Fruit fly (Drosophila melanogaster): ENCODE results near the gene CG11889.

Gene CG11889

DNA sequence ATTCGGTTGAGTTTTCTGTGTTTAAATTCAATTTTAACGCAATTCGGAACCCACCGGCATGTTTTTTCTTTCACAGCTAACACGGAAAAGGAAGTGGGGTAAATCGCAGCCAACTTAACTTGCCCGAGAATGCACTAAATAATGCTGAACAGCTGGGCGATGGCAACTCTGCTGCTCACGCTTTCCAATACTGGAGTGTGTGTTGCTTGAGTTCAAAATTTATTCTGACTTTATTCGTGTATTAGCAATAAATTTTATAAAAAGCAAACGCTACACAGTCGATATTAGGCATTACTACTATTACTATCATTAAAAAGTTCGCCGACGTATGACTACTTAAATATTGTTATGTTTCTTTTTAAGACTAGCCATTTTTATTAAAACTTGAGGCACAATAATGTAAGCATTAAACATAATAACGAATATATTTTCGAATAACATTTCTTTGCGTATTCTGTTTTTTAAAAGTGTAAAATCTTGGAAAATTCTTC lies 22.6 kb upstream of the CG11889 start, which contains the start of the genes RpS27 and Nup37 (continued):
- TF ChIP-seq CG7987 (GFP tag; optimal IDR thresholded peaks at IDR 0.05) (peak; percentile 100), her (GFP tag; optimal IDR thresholded peaks at IDR 0.05) (peak; percentile 97), CG7928 (GFP tag; optimal IDR thresholded peaks at IDR 0.05) (peak; percentile 82), CG17359 (tag; optimal IDR thresholded peaks at IDR 0.05) (peak; percentile 97), CG32532 (GFP tag; IDR thresholded peaks at IDR 0.05) (peak; percentile 98), E2f2 (GFP tag; IDR thresholded peaks at IDR 0.05) (peak; percentile 85), ranshi (GFP tag; IDR thresholded peaks at IDR 0.05) (peak; percentile 96), HHEX (GFP tag; optimal IDR thresholded peaks at IDR 0.05) (peak; percentile 99), CG9932 (GFP tag; IDR thresholded peaks at IDR 0.05) (peak; percentile 98), Hand (GFP tag; optimal IDR thresholded peaks at IDR 0.05) (peak; percentile 94), Elba2 (GFP tag; optimal IDR thresholded peaks at IDR 0.05) (peak; percentile 72), zen2 (GFP tag; IDR thresholded peaks at IDR 0.05; ENCODE audit: partially characterized antibody) (no peak), ap (GFP tag; IDR thresholded peaks at IDR 0.05) (peak; percentile 95), CkIIα-i1 (GFP tag; IDR thresholded peaks at IDR 0.05) (peak; percentile 87; the same call in 1 of the 2 replicates), Gug (GFP tag; IDR thresholded peaks at IDR 0.05) (peak; percentile 92), CG12104 (GFP tag; optimal IDR thresholded peaks at IDR 0.05) (peak; percentile 99), CG13624 (GFP tag; optimal IDR thresholded peaks at IDR 0.05) (peak; percentile 99), dpn (GFP tag; optimal IDR thresholded peaks at IDR 0.05) (peak; percentile 95 to 99), Trl (optimal IDR thresholded peaks at IDR 0.05) (no peak), Trl (GFP tag; optimal IDR thresholded peaks at IDR 0.05) (peak; percentile 99), CG13287 (GFP tag; IDR thresholded peaks at IDR 0.05; ENCODE audit: partially characterized antibody) (peak; percentile 14; the same call in 1 of the 2 replicates), CG30020 (tag; optimal IDR thresholded peaks at IDR 0.05) (peak; percentile 82), trem (tag; optimal IDR thresholded peaks at IDR 0.05) (peak; percentile 94), CG4282 (GFP tag; optimal IDR thresholded peaks at IDR 0.05) (peak; percentile 97), CG2199 (GFP tag; IDR thresholded peaks at IDR 0.05) (peak; percentile 96), Sox100B (GFP tag; optimal IDR thresholded peaks at IDR 0.05) (peak; percentile 97), run (tag; optimal IDR thresholded peaks at IDR 0.05) (peak; percentile 90), schlank (tag; optimal IDR thresholded peaks at IDR 0.05) (peak; percentile 99), eyg (GFP tag; optimal IDR thresholded peaks at IDR 0.05) (peak; percentile 99), CG10431 (GFP tag; optimal IDR thresholded peaks at IDR 0.05) (peak; percentile 98), Gsc (GFP tag; IDR thresholded peaks at IDR 0.05) (peak; percentile 83; the same call in 1 of the 2 replicates), CG15011 (GFP tag; optimal IDR thresholded peaks at IDR 0.05) (peak; percentile 99), MTF-1 (GFP tag; optimal IDR thresholded peaks at IDR 0.05; ENCODE audit: borderline replicate concordance) (peak; percentile 99), Blimp-1 (GFP tag; optimal IDR thresholded peaks at IDR 0.05) (peak; percentile 86), CG1832 (GFP tag; optimal IDR thresholded peaks at IDR 0.05) (no peak), Meics (GFP tag; optimal IDR thresholded peaks at IDR 0.05) (peak; percentile 99), CG14667 (GFP tag; IDR thresholded peaks at IDR 0.05) (peak; percentile 93), H2.0 (GFP tag; IDR thresholded peaks at IDR 0.05) (peak; percentile 97), CG9609 (GFP tag; optimal IDR thresholded peaks at IDR 0.05) (peak; percentile 99), CG2202 (tag; optimal IDR thresholded peaks at IDR 0.05) (peak; percentile 96), Pdp1 (GFP tag; optimal IDR thresholded peaks at IDR 0.05) (peak; percentile 94 to 97), unpg (GFP tag; optimal IDR thresholded peaks at IDR 0.05) (peak; percentile 95), Rfx (GFP tag; IDR thresholded peaks at IDR 0.05) (peak; percentile 99), H15 (GFP tag; IDR thresholded peaks at IDR 0.05) (peak; percentile 97), PHDP (tag; optimal IDR thresholded peaks at IDR 0.05) (peak; percentile 96), Bdp1 (GFP tag; optimal IDR thresholded peaks at IDR 0.05) (peak; percentile 94), Dek (tag; optimal IDR thresholded peaks at IDR 0.05) (peak; percentile 95), NFAT (GFP tag; IDR thresholded peaks at IDR 0.05) (peak; percentile 99), nerfin-2 (GFP tag; IDR thresholded peaks at IDR 0.05; ENCODE audit: partially characterized antibody) (no peak), Doc2 (GFP tag; IDR thresholded peaks at IDR 0.05) (peak; percentile 94)
